Worm (Caenorhabditis elegans): ENCODE data around the gene unc-96.

Gene unc-96

ce11 chrX:571367-571766 lies 49.7 kb downstream of the unc-96 start:
- TF ChIP-seq R02D3.7 (tag; optimal IDR thresholded peaks at IDR 0.05) (no peak), skn-1 (tag; optimal IDR thresholded peaks at IDR 0.05) (no peak), fos-1 (tag; optimal IDR thresholded peaks at IDR 0.05) (no peak), unc-55 (GFP tag; optimal IDR thresholded peaks at IDR 0.05) (no peak), nhr-237 (tag; optimal IDR thresholded peaks at IDR 0.05) (no peak)
